Worm (Caenorhabditis elegans): ENCODE data around the gene C05E11.6.

Gene C05E11.6

DNA sequence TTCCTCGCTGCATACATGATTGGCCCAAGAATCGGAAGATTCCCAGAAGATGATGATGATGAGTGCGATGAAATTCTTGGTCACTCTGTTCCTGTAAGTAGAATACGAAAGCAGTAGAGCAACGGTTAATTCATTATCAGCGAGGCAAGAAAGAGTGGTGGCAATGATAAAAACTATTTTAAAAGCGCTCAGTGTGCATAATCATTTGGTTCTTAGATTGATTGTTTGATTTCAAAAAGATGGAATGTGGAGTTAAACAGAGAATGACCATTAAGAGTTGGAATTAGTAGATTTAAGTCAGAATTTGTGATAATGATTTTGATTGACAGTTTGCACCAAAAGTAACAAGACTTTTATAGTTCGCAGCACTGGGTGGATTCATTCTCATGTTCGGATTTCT is 5.1 kb downstream of the C05E11.6 start:
- no peak for TF ChIP-seq lsy-12 (tag; optimal IDR thresholded peaks at IDR 0.05)
- peak; percentile 64 for TF ChIP-seq pqm-1 (tag; optimal IDR thresholded peaks at IDR 0.05)
- TF ChIP-seq ztf-11 (tag; optimal IDR thresholded peaks at IDR 0.05), result no peak
- TF ChIP-seq nhr-11 (tag; optimal IDR thresholded peaks at IDR 0.05), result no peak
- no peak for TF ChIP-seq fos-1 (tag; optimal IDR thresholded peaks at IDR 0.05)
- no peak for TF ChIP-seq R02D3.7 (tag; optimal IDR thresholded peaks at IDR 0.05)
- TF ChIP-seq lin-15B (tag; optimal IDR thresholded peaks at IDR 0.05), result no peak
- TF ChIP-seq egl-5 (tag; optimal IDR thresholded peaks at IDR 0.05), result no peak
- no peak for TF ChIP-seq fkh-2 (tag; optimal IDR thresholded peaks at IDR 0.05)
- no peak for TF ChIP-seq unc-62 (GFP tag; optimal IDR thresholded peaks at IDR 0.05)
- no peak for TF ChIP-seq nhr-12 (tag; optimal IDR thresholded peaks at IDR 0.05)
- no peak for TF ChIP-seq nhr-77 (tag; optimal IDR thresholded peaks at IDR 0.05)
- no peak for TF ChIP-seq aly-2 (tag; optimal IDR thresholded peaks at IDR 0.05)
- no peak for TF ChIP-seq ceh-82 (tag; optimal IDR thresholded peaks at IDR 0.05)
- TF ChIP-seq jun-1 (tag; optimal IDR thresholded peaks at IDR 0.05), result peak; percentile 29
- peak; percentile 75 for TF ChIP-seq elt-2 (tag; optimal IDR thresholded peaks at IDR 0.05)
- TF ChIP-seq zag-1 (tag; optimal IDR thresholded peaks at IDR 0.05), result no peak
- TF ChIP-seq mml-1 (tag; optimal IDR thresholded peaks at IDR 0.05), result no peak

DNA sequence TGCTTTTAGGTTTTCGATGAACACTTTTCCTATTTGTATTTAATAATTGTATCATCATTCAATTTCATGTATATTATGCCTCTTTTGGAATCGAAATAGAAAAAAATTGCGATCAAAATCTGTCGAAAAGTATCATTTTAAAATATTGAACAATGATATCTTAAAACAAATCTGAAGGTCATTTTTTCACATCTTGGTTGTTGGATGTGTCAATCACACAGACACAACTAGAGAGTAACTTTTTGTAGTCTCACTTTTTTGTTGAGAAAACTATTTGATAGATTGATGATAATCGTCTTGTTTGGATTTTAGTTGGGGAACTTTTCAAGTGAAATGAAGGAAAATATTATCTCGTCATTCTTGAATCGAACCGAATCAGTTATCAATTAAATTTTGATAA is 7.3 kb downstream of the C05E11.6 start:
- peak; percentile 92 for TF ChIP-seq elt-1 (tag; optimal IDR thresholded peaks at IDR 0.05)
- peak; percentile 5 for TF ChIP-seq nhr-25 (tag; optimal IDR thresholded peaks at IDR 0.05)
- no peak for TF ChIP-seq ZK546.5 (tag; optimal IDR thresholded peaks at IDR 0.05)

DNA sequence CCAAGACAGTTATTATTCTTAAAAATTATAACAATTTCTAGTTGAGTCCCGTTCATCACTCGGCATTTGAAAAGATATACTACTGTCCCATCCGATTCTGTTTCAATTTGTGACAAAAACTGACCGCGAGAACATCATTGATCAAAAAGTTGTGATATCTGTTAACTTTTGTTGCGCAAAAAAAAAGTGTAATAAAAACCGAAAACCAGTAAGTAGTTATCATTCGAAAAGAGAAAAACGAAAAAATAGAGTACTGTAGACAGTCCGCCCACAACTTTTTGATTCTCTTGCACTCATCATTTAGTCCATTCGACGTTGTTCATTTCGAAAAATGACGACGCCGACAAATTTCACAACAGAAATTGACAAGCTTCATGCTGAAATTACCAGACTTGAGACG is 9.2 kb downstream of the C05E11.6 start, which contains the start of gene amt-1:
TSS of gene amt-1 (plus strand) at position 301 of the 400 bp plus-strand sequence.
- no peak for TF ChIP-seq lin-15B (tag; optimal IDR thresholded peaks at IDR 0.05)
- no peak for TF ChIP-seq ceh-28 (tag; optimal IDR thresholded peaks at IDR 0.05)

DNA sequence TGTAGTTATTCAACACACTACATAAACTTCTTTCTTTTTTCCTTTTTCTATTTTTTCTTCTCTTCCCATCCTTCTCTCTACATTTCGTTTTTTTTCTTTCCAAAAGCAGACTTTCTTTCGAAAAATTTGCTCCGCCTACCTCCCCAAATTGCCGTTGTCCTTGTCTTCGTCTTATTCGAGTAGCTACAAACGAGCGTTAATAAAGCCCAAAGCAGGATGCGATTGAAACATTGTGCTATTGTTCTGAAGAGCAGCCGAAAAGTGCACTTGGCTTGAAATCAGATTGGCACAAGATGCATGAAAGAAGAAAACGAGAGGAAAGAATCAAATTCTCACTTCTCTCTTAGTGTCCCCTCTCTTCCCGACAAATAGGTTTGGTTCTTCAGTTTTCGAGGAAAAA is 12.9 kb downstream of the C05E11.6 start:
- TF ChIP-seq fkh-10 (GFP tag; optimal IDR thresholded peaks at IDR 0.05) (peak; percentile 66), ceh-82 (tag; optimal IDR thresholded peaks at IDR 0.05) (no peak)

DNA sequence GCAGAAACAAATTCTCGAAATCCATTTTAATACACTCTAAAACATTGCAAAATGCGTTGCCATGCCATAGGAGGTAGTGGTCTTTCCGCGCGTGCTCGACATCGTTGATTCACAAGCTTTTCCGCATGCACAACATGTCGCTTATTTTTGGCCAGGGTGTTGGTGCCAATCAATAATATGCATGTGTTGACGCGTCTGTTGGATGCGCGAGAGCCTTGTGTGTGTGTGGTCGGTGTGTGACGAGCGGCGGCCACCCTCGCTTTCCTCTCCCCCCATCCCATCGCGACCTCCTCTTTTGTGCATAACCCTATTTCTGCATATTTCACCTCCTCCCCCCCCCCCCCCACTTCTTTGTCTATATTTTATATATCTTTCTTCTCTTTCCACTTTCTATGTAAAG is 14.3 kb downstream of the C05E11.6 start:
- TF ChIP-seq lin-39 (tag; optimal IDR thresholded peaks at IDR 0.05), result no peak
- TF ChIP-seq hmg-11 (tag; optimal IDR thresholded peaks at IDR 0.05), result peak; percentile 31
- no peak for TF ChIP-seq daf-12 (tag; optimal IDR thresholded peaks at IDR 0.05)
- no peak for TF ChIP-seq egl-5 (tag; optimal IDR thresholded peaks at IDR 0.05)
- TF ChIP-seq nfya-1 (tag; optimal IDR thresholded peaks at IDR 0.05; ENCODE audit: insufficient read depth), result peak; percentile 7
- no peak for TF ChIP-seq pqm-1 (tag; optimal IDR thresholded peaks at IDR 0.05)

DNA sequence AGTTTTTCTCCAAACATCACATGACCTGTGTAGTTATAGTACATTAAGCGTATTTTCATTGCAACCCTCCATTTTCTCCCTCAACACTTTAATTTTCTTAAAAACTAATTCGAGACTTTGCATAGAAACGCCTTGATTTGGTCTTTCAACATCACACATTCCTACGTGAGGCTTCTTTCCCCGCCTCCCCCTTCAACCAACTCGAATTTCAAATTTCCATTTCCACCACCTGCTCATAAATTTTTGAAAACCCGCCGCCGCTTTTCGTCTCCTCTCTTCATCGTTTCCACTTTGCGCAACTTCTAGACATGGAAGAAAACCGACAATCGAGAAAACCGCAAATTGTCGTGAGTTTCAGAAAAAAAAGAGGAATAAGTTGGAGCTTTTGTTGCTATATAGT is 16.0 kb downstream of the C05E11.6 start, which contains the start of gene C05E11.3:
TSS of gene C05E11.3 (plus strand) at position 301 of the 400 bp plus-strand sequence.
- TF ChIP-seq tbx-2 (tag; optimal IDR thresholded peaks at IDR 0.05) (no peak), lin-39 (tag; optimal IDR thresholded peaks at IDR 0.05) (no peak), eor-1 (tag; optimal IDR thresholded peaks at IDR 0.05) (no peak), lin-15B (tag; optimal IDR thresholded peaks at IDR 0.05) (no peak)

DNA sequence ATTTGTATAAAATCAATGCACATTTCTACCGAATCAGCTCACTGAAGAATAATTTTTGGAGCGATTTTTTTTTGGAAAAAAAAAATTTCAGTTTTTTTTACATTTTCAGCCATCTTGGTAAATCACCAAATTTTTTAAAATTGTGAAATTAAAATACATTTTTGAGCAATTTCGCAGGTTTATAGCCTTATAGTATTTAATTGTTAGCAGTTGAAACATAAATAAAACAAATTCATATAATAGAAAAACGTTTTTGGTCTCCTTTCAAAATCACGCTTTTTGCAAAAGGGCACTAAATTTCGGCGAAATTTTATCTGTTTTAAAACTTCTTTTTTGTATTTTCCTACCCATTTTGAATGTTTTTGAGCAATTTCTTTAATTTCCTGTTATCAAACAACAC is 16.6 kb downstream of the C05E11.6 start:
- TF ChIP-seq lin-15B (tag; optimal IDR thresholded peaks at IDR 0.05) (no peak), nhr-12 (tag; optimal IDR thresholded peaks at IDR 0.05) (no peak), nhr-67 (tag; optimal IDR thresholded peaks at IDR 0.05) (no peak), skn-1 (tag; optimal IDR thresholded peaks at IDR 0.05) (no peak), egl-5 (tag; optimal IDR thresholded peaks at IDR 0.05) (no peak), ceh-82 (tag; optimal IDR thresholded peaks at IDR 0.05) (no peak), aly-2 (tag; optimal IDR thresholded peaks at IDR 0.05) (no peak), elt-2 (tag; optimal IDR thresholded peaks at IDR 0.05) (no peak), nhr-76 (tag; optimal IDR thresholded peaks at IDR 0.05) (no peak), egl-27 (tag; optimal IDR thresholded peaks at IDR 0.05) (no peak), fkh-10 (GFP tag; optimal IDR thresholded peaks at IDR 0.05) (no peak), lin-39 (tag; optimal IDR thresholded peaks at IDR 0.05) (no peak), pha-4 (tag; optimal IDR thresholded peaks at IDR 0.05) (no peak), sea-2 (GFP tag; optimal IDR thresholded peaks at IDR 0.05) (no peak), fkh-2 (tag; optimal IDR thresholded peaks at IDR 0.05) (no peak), elt-3 (tag; optimal IDR thresholded peaks at IDR 0.05) (no peak), pqm-1 (tag; optimal IDR thresholded peaks at IDR 0.05) (no peak), ama-1 (optimal IDR thresholded peaks at IDR 0.05) (no peak), ztf-4 (tag; optimal IDR thresholded peaks at IDR 0.05) (no peak)

All from whole organism, L3 larva.